Fruit fly (Drosophila melanogaster) whole organism, embryonic: ENCODE data around the gene smg.

Source experiments
- Bgb ChIP-seq: fragments of 200-800 bp; sonication (Bioruptor generic); IDR thresholded peaks from 2 replicates; pipeline ENCODE4 v1.3.6; 2022; ENCODE audit warnings: missing biosample characterization, missing genetic modification characterization; ENCODE audit not compliant: partially characterized antibody
- Blimp-1 ChIP-seq: fragments of 200-800 bp; sonication (Bioruptor generic); optimal IDR thresholded peaks from 3 replicates; lab custom pipeline; 2018; ENCODE audit warnings: missing biosample characterization, missing genetic modification characterization, mild to moderate bottlenecking, moderate library complexity, missing genetic modification reagents
- CG10209 ChIP-seq: fragments of 200-800 bp; sonication (Bioruptor generic); optimal IDR thresholded peaks from 3 replicates; lab custom pipeline; 2017; ENCODE audit warnings: missing biosample characterization, mild to moderate bottlenecking, missing genetic modification characterization, missing genetic modification reagents
- CG10431 ChIP-seq: fragments of 200-800 bp; sonication (Bioruptor generic); optimal IDR thresholded peaks from 3 replicates; lab custom pipeline; 2018; ENCODE audit warnings: missing biosample characterization, mild to moderate bottlenecking, missing genetic modification characterization
- CG13296 ChIP-seq: fragments of 200-800 bp; sonication (Bioruptor generic); optimal IDR thresholded peaks from 3 replicates; lab custom pipeline; 2018; ENCODE audit warnings: missing biosample characterization, mild to moderate bottlenecking, missing genetic modification characterization
- CG13624 ChIP-seq: fragments of 200-800 bp; sonication (Bioruptor generic); optimal IDR thresholded peaks from 2 replicates; lab custom pipeline; 2016; ENCODE audit warnings: missing biosample characterization, missing genetic modification characterization
- CG15073 ChIP-seq: fragments of 200-800 bp; sonication (Bioruptor generic); optimal IDR thresholded peaks from 2 replicates; lab custom pipeline; 2016; ENCODE audit warnings: missing biosample characterization, missing genetic modification characterization
- CG2199 ChIP-seq: fragments of 200-800 bp; sonication (Bioruptor generic); IDR thresholded peaks from 3 replicates; pipeline ENCODE4 v1.3.6; 2022; ENCODE audit warnings: missing biosample characterization, missing genetic modification characterization
- CG2875 ChIP-seq: fragments of 200-800 bp; sonication (Bioruptor generic); optimal IDR thresholded peaks from 2 replicates; lab custom pipeline; 2017; ENCODE audit warnings: missing biosample characterization, mild to moderate bottlenecking, missing genetic modification characterization, missing genetic modification reagents
- CG2889 ChIP-seq: fragments of 200-800 bp; sonication (Bioruptor generic); IDR thresholded peaks from 3 replicates; pipeline ENCODE4 v1.3.6; 2022; ENCODE audit warnings: missing biosample characterization, missing genetic modification characterization
- CG30403 ChIP-seq: fragments of 200-800 bp; sonication (Bioruptor generic); optimal IDR thresholded peaks from 3 replicates; lab custom pipeline; 2016; ENCODE audit warnings: missing biosample characterization, missing genetic modification characterization
- CG3726 ChIP-seq: fragments of 200-800 bp; sonication (Bioruptor generic); IDR thresholded peaks from 3 replicates; pipeline ENCODE4, ENCODE4 v1.3.6; 2022; ENCODE audit warnings: missing biosample characterization, missing genetic modification characterization
- CG3995 ChIP-seq: fragments of 200-800 bp; sonication (Bioruptor generic); optimal IDR thresholded peaks from 3 replicates; lab custom pipeline; 2016; ENCODE audit warnings: missing biosample characterization, missing genetic modification characterization
- CG43689 ChIP-seq: fragments of 200-800 bp; sonication (Bioruptor generic); IDR thresholded peaks from 2 replicates; pipeline ENCODE4 v1.3.6; 2022; ENCODE audit warnings: missing biosample characterization, missing genetic modification characterization
- CG7556 ChIP-seq: fragments of 200-800 bp; sonication (Bioruptor generic); optimal IDR thresholded peaks from 2 replicates; lab custom pipeline; 2017; ENCODE audit warnings: missing biosample characterization, mild to moderate bottlenecking, missing genetic modification characterization
- CG8281 ChIP-seq: fragments of 200-800 bp; sonication (Bioruptor generic); optimal IDR thresholded peaks from 2 replicates; lab custom pipeline; 2018; ENCODE audit warnings: missing biosample characterization, mild to moderate bottlenecking, missing genetic modification characterization, moderate library complexity
- CG9609 ChIP-seq: fragments of 200-800 bp; sonication (Bioruptor generic); optimal IDR thresholded peaks from 3 replicates; lab custom pipeline; 2016; ENCODE audit warnings: missing biosample characterization, missing genetic modification characterization
- Camta ChIP-seq: fragments of 200-800 bp; sonication (Bioruptor generic); optimal IDR thresholded peaks from 2 replicates; lab custom pipeline; 2016; ENCODE audit warnings: missing biosample characterization, missing genetic modification characterization
- CrebB ChIP-seq: fragments of 200-800 bp; sonication (Bioruptor generic); optimal IDR thresholded peaks from 3 replicates; lab custom pipeline; 2018; ENCODE audit warnings: missing biosample characterization, mild to moderate bottlenecking, missing genetic modification characterization
- Doc2 ChIP-seq: fragments of 200-800 bp; sonication (Bioruptor generic); IDR thresholded peaks from 2 replicates; pipeline ENCODE4 v1.3.6; 2022; ENCODE audit warnings: missing biosample characterization, missing genetic modification characterization
- Dp ChIP-seq: fragments of 200-800 bp; sonication (Bioruptor generic); optimal IDR thresholded peaks from 2 replicates; lab custom pipeline; 2018; ENCODE audit warnings: missing biosample characterization, mild to moderate bottlenecking, missing genetic modification characterization, moderate library complexity
- Dref ChIP-seq: fragments of 200-800 bp; sonication (Bioruptor generic); IDR thresholded peaks from 2 replicates; pipeline ENCODE4 v1.3.6; 2022; ENCODE audit warnings: missing biosample characterization, missing genetic modification characterization
- E2f2 ChIP-seq: fragments of 200-800 bp; sonication (Bioruptor generic); IDR thresholded peaks from 2 replicates; pipeline ENCODE4 v1.3.6; 2022; ENCODE audit warnings: missing biosample characterization, missing genetic modification characterization
- H15 ChIP-seq: fragments of 200-800 bp; sonication (Bioruptor generic); IDR thresholded peaks from 3 replicates; pipeline ENCODE4 v1.3.6; 2022; ENCODE audit warnings: missing biosample characterization, missing genetic modification characterization
- Hr51 ChIP-seq, 2 experiments: fragments of 200-800 bp; sonication (Bioruptor generic); optimal IDR thresholded peaks; 2 replicates in 1 of 2; 3 replicates in 1 of 2; lab custom pipeline; 2016 to 2018; ENCODE audit warnings: missing biosample characterization in 2 of 2, missing genetic modification characterization in 2 of 2, mild to moderate bottlenecking in 1 of 2, moderate library complexity in 1 of 2
- Lim3 ChIP-seq: fragments of 200-800 bp; sonication (Bioruptor generic); IDR thresholded peaks from 2 replicates; pipeline ENCODE4 v1.3.6; 2022; ENCODE audit warnings: missing biosample characterization, missing genetic modification characterization
- Poxn ChIP-seq: fragments of 200-800 bp; sonication (Bioruptor generic); IDR thresholded peaks from 2 replicates; pipeline ENCODE4 v1.3.6; 2022; ENCODE audit warnings: missing biosample characterization, missing genetic modification characterization
- Sin3A ChIP-seq: fragments of >200 bp; optimal IDR thresholded peaks from 2 replicates; lab custom pipeline; 2018
- Six4 ChIP-seq: fragments of 200-800 bp; sonication (Bioruptor generic); optimal IDR thresholded peaks from 2 replicates; lab custom pipeline; 2016; ENCODE audit warnings: missing biosample characterization, missing genetic modification characterization
- Tbp ChIP-seq: fragments of >200 bp; optimal IDR thresholded peaks from 2 replicates; lab custom pipeline; 2018; ENCODE audit warnings: missing biosample characterization, missing genetic modification characterization
- Trl ChIP-seq, 3 experiments: fragments of >200 bp in 2 of 3; fragments of 200-800 bp in 1 of 3; sonication (Bioruptor generic) in 1 of 3; optimal IDR thresholded peaks; 2 replicates in 1 of 3; 3 replicates in 2 of 3; lab custom pipeline; 2016 to 2017; ENCODE audit warnings: missing biosample characterization in 1 of 3, missing genetic modification characterization in 1 of 3
- YL-1 ChIP-seq: fragments of 200-800 bp; sonication (Bioruptor generic); optimal IDR thresholded peaks from 3 replicates; lab custom pipeline; 2017; ENCODE audit warnings: missing biosample characterization, mild to moderate bottlenecking, missing genetic modification characterization
- bsh ChIP-seq, 2 experiments: fragments of 200-800 bp; sonication (Bioruptor generic); optimal IDR thresholded peaks; 2 replicates each; lab custom pipeline; 2017 to 2018; ENCODE audit warnings: mild to moderate bottlenecking in 2 of 2, missing biosample characterization in 2 of 2, missing genetic modification characterization in 2 of 2, moderate library complexity in 1 of 2
- chm ChIP-seq: fragments of 200-800 bp; sonication (Bioruptor generic); IDR thresholded peaks from 2 replicates; pipeline ENCODE4 v1.3.6; 2022; ENCODE audit warnings: missing biosample characterization, missing genetic modification characterization
- ci ChIP-seq: fragments of 200-800 bp; sonication (Bioruptor generic); IDR thresholded peaks from 3 replicates; pipeline ENCODE4 v1.3.6; 2022; ENCODE audit warnings: missing biosample characterization, missing genetic modification characterization
- esg ChIP-seq: fragments of 200-800 bp; sonication (Bioruptor generic); conservative IDR thresholded peaks from 2 replicates; pipeline ENCODE4 v1.3.6; 2022; ENCODE audit warnings: missing biosample characterization, missing genetic modification characterization
- fru ChIP-seq: fragments of >200 bp; optimal IDR thresholded peaks from 2 replicates; lab custom pipeline; 2017
- hkb ChIP-seq, 2 experiments: fragments of 200-800 bp in 1 of 2; fragments of >200 bp in 1 of 2; sonication (Bioruptor generic) in 1 of 2; IDR thresholded peaks in 1 of 2; optimal IDR thresholded peaks in 1 of 2; 2 replicates each; pipeline versions ENCODE4 v1.3.6 to Lab custom; 2017 to 2022; ENCODE audit warnings: missing biosample characterization in 1 of 2, missing genetic modification characterization in 1 of 2
- lilli ChIP-seq: fragments of 200-800 bp; sonication (Bioruptor generic); optimal IDR thresholded peaks from 3 replicates; lab custom pipeline; 2016; ENCODE audit warnings: missing biosample characterization, missing genetic modification characterization
- maf-S ChIP-seq: fragments of 200-800 bp; sonication (Bioruptor generic); optimal IDR thresholded peaks from 2 replicates; lab custom pipeline; 2016; ENCODE audit warnings: missing biosample characterization, missing genetic modification characterization
- mld ChIP-seq: fragments of 200-800 bp; sonication (Bioruptor generic); IDR thresholded peaks from 3 replicates; pipeline ENCODE4 v1.3.6; 2022; ENCODE audit warnings: missing biosample characterization, missing genetic modification characterization; ENCODE audit not compliant: partially characterized antibody
- p53 ChIP-seq: fragments of 200-800 bp; sonication (Bioruptor generic); optimal IDR thresholded peaks from 2 replicates; lab custom pipeline; 2016; ENCODE audit warnings: missing biosample characterization, missing genetic modification characterization
- prd ChIP-seq, 3 experiments: fragments of >200 bp in 2 of 3; fragments of 200-800 bp in 1 of 3; sonication (Bioruptor generic) in 1 of 3; optimal IDR thresholded peaks in 2 of 3; IDR thresholded peaks in 1 of 3; 2 replicates in 2 of 3; 3 replicates in 1 of 3; pipeline versions ENCODE4 v1.3.6 to Lab custom; 2017 to 2022; ENCODE audit warnings: missing biosample characterization in 1 of 3, missing genetic modification characterization in 1 of 3
- pros ChIP-seq: fragments of 200-800 bp; sonication (Bioruptor generic); optimal IDR thresholded peaks from 3 replicates; lab custom pipeline; 2019; ENCODE audit warnings: missing biosample characterization, mild to moderate bottlenecking, missing genetic modification characterization, moderate library complexity
- scrt ChIP-seq: fragments of 200-800 bp; sonication (Bioruptor generic); optimal IDR thresholded peaks from 2 replicates; lab custom pipeline; 2018; ENCODE audit warnings: missing biosample characterization, mild to moderate bottlenecking, missing genetic modification characterization, moderate library complexity
- seq ChIP-seq: fragments of 200-800 bp; sonication (Bioruptor generic); IDR thresholded peaks from 2 replicates; pipeline ENCODE4 v1.3.6; 2022; ENCODE audit warnings: missing biosample characterization, missing genetic modification characterization
- slp2 ChIP-seq: fragments of 200-800 bp; sonication (Bioruptor generic); optimal IDR thresholded peaks from 2 replicates; lab custom pipeline; 2016; ENCODE audit warnings: missing biosample characterization, missing genetic modification characterization
- stc ChIP-seq: fragments of 200-800 bp; sonication (Bioruptor generic); IDR thresholded peaks from 2 replicates; pipeline ENCODE4 v1.3.6; 2022; ENCODE audit warnings: missing biosample characterization, missing genetic modification characterization
- tio ChIP-seq: fragments of 200-800 bp; sonication (Bioruptor generic); optimal IDR thresholded peaks from 2 replicates; lab custom pipeline; 2017; ENCODE audit warnings: missing biosample characterization, missing genetic modification characterization, inconsistent platforms
- tll ChIP-seq, 2 experiments: fragments of 200-800 bp in 1 of 2; fragments of >200 bp in 1 of 2; sonication (Bioruptor generic) in 1 of 2; optimal IDR thresholded peaks; 2 replicates each; lab custom pipeline; 2017 to 2019; ENCODE audit warnings: missing biosample characterization in 2 of 2, missing genetic modification characterization in 2 of 2, mild to moderate bottlenecking in 1 of 2, moderate library complexity in 1 of 2
- wor ChIP-seq: fragments of 200-800 bp; sonication (Bioruptor generic); IDR thresholded peaks from 2 replicates; pipeline ENCODE4 v1.3.6; 2022; ENCODE audit warnings: missing biosample characterization, missing genetic modification characterization

The smg gene

dm6 chr3L:8956669-8957068 lies 41.1 kb downstream of the smg start, which contains the start of gene mRpL12 (continued):
- TF ChIP-seq CG2199 (GFP tag; lab: Robert Waterston, UW) (no peak), bsh (GFP tag; optimal IDR thresholded peaks at IDR 0.05; lab: Kevin White, UChicago) (no peak), p53 (GFP tag; lab: Kevin White, UChicago) (no peak), ci (GFP tag; lab: Robert Waterston, UW) (no peak; the same call in 2 of the 3 replicates), CG13624 (GFP tag; lab: Kevin White, UChicago) (no peak), esg (GFP tag; lab: Robert Waterston, UW) (no peak), Poxn (GFP tag; lab: Robert Waterston, UW) (no peak), Blimp-1 (GFP tag; lab: Kevin White, UChicago) (no peak), tio (no peak), Trl (optimal IDR thresholded peaks at IDR 0.05; lab: Kevin White, UChicago) (no peak), Trl (GFP tag; optimal IDR thresholded peaks at IDR 0.05; lab: Kevin White, UChicago) (no peak), tll (GFP tag; optimal IDR thresholded peaks at IDR 0.05; lab: Kevin White, UChicago) (no peak), mld (GFP tag; lab: Robert Waterston, UW) (no peak), CG10209 (GFP tag; lab: Kevin White, UChicago) (no peak), slp2 (no peak), CG13296 (GFP tag; lab: Kevin White, UChicago) (no peak), CG3726 (GFP tag; lab: Robert Waterston, UW) (no peak), CG3995 (GFP tag; lab: Kevin White, UChicago) (peak; percentile 52), Sin3A (lab: Kevin White, UChicago) (no peak), CG7556 (GFP tag; lab: Kevin White, UChicago) (no peak), fru (lab: Kevin White, UChicago) (no peak), stc (GFP tag; lab: Robert Waterston, UW) (no peak), Doc2 (GFP tag; lab: Robert Waterston, UW) (no peak), pros (GFP tag; lab: Kevin White, UChicago) (no peak), chm (GFP tag; lab: Robert Waterston, UW) (no peak), CG2889 (GFP tag; lab: Robert Waterston, UW) (no peak), Camta (GFP tag; lab: Kevin White, UChicago) (no peak), CG10431 (no peak), hkb (optimal IDR thresholded peaks at IDR 0.05; lab: Kevin White, UChicago) (no peak), hkb (GFP tag; IDR thresholded peaks at IDR 0.05; lab: Robert Waterston, UW) (no peak), Bgb (GFP tag; lab: Robert Waterston, UW) (peak; percentile 23; the same call in 1 of the 2 replicates), prd (optimal IDR thresholded peaks at IDR 0.05; lab: Kevin White, UChicago) (no peak), prd (GFP tag; IDR thresholded peaks at IDR 0.05; lab: Robert Waterston, UW) (no peak), E2f2 (peak; percentile 52), Dp (GFP tag; lab: Kevin White, UChicago) (peak; percentile 52), Dref (GFP tag; lab: Robert Waterston, UW) (peak; percentile 83), CG9609 (no peak), wor (GFP tag; lab: Robert Waterston, UW) (no peak), H15 (GFP tag; lab: Robert Waterston, UW) (no peak), seq (GFP tag; lab: Robert Waterston, UW) (no peak), CG43689 (GFP tag; lab: Robert Waterston, UW) (no peak), Lim3 (GFP tag; lab: Robert Waterston, UW) (no peak), Tbp (GFP tag; lab: Kevin White, UChicago) (no peak), CG30403 (GFP tag; lab: Kevin White, UChicago) (no peak), CG8281 (tag; lab: Kevin White, UChicago) (no peak), YL-1 (peak; percentile 48), CG15073 (GFP tag; lab: Kevin White, UChicago) (no peak), CrebB (tag; lab: Kevin White, UChicago) (no peak), maf-S (GFP tag; lab: Kevin White, UChicago) (no peak), lilli (GFP tag; lab: Kevin White, UChicago) (no peak), Hr51 (GFP tag; optimal IDR thresholded peaks at IDR 0.05; lab: Kevin White, UChicago) (no peak), scrt (GFP tag; lab: Kevin White, UChicago) (no peak), CG2875 (GFP tag; lab: Kevin White, UChicago) (no peak), Six4 (no peak)
